Worm (Caenorhabditis elegans) whole organism, L2 larva: ENCODE results near the gene pfk-1.2.

Experiments
- ama-1 ChIP-seq: fragments of 150-350 bp; optimal IDR thresholded peaks from 2 replicates; lab custom pipeline; 2018; ENCODE audit warnings: inconsistent platforms
- ceh-82 ChIP-seq: fragments of 150-350 bp; optimal IDR thresholded peaks from 2 replicates; lab custom pipeline; 2014; ENCODE audit warnings: missing biosample characterization, missing genetic modification characterization
- nhr-237 ChIP-seq: fragments of 150-350 bp; optimal IDR thresholded peaks from 2 replicates; lab custom pipeline; 2014; ENCODE audit warnings: missing biosample characterization, missing genetic modification characterization
- unc-39 ChIP-seq: fragments of 150-350 bp; optimal IDR thresholded peaks from 2 replicates; lab custom pipeline; 2014; ENCODE audit warnings: missing biosample characterization, missing genetic modification characterization

ce11 chrV:9507742-9508141, 23.9 kb upstream of the pfk-1.2 start, which contains the start of gene acs-14:
- TF ChIP-seq nhr-237 (tag; lab: Kevin White, UChicago) (no peak), unc-39 (tag; lab: Kevin White, UChicago) (no peak), ceh-82 (tag; lab: Kevin White, UChicago) (no peak), ama-1 (lab: Kevin White, UChicago) (no peak)
